Worm (Caenorhabditis elegans): Measurements from ENCODE around the gene mre-11.

- no peak for TF ChIP-seq cnd-1 (tag; optimal IDR thresholded peaks at IDR 0.05)
- no peak for TF ChIP-seq snpc-4 (tag; optimal IDR thresholded peaks at IDR 0.05)
- TF ChIP-seq unc-62 (GFP tag; optimal IDR thresholded peaks at IDR 0.05), result no peak
- no peak for TF ChIP-seq unc-39 (tag; optimal IDR thresholded peaks at IDR 0.05)
- TF ChIP-seq pha-4 (tag; optimal IDR thresholded peaks at IDR 0.05), result no peak
- TF ChIP-seq mep-1 (tag; optimal IDR thresholded peaks at IDR 0.05), result no peak
- no peak for TF ChIP-seq nhr-12 (tag; optimal IDR thresholded peaks at IDR 0.05)
These were observed 41.5 kb downstream of the mre-11 start, which contains the start of gene C05A2.4 for ce11 chrV:10695181-10695580.
